Fruit fly (Drosophila melanogaster) whole organism, embryonic: ENCODE data around the gene pnt.
A peak's percentile ranks its signal among the peaks of the same experiment; 100 is the strongest.

Experiments
- Bdp1 ChIP-seq: fragments of 200-800 bp; sonication (Bioruptor generic); optimal IDR thresholded peaks from 3 replicates; lab custom pipeline; 2016; ENCODE audit warnings: missing biosample characterization, missing genetic modification characterization
- CG10321 ChIP-seq: fragments of 200-800 bp; sonication (Bioruptor generic); IDR thresholded peaks from 2 replicates; pipeline ENCODE4 v1.3.6; 2022; ENCODE audit warnings: missing biosample characterization, missing genetic modification characterization
- CG10366 ChIP-seq: fragments of 200-800 bp; sonication (Bioruptor generic); IDR thresholded peaks from 2 replicates; pipeline ENCODE4 v1.3.6; 2022; ENCODE audit warnings: missing biosample characterization, missing genetic modification characterization
- CG10979 ChIP-seq: fragments of 200-800 bp; sonication (Bioruptor generic); optimal IDR thresholded peaks from 2 replicates; lab custom pipeline; 2018; ENCODE audit warnings: missing biosample characterization, mild to moderate bottlenecking, missing genetic modification characterization, moderate library complexity
- CG12299 ChIP-seq: fragments of 200-800 bp; sonication (Bioruptor generic); optimal IDR thresholded peaks from 2 replicates; lab custom pipeline; 2018; ENCODE audit warnings: missing biosample characterization, mild to moderate bottlenecking, missing genetic modification characterization
- CG13775 ChIP-seq: fragments of 200-800 bp; sonication (Bioruptor generic); optimal IDR thresholded peaks from 3 replicates; lab custom pipeline; 2017; ENCODE audit warnings: missing biosample characterization, mild to moderate bottlenecking, missing genetic modification characterization
- CG15479 ChIP-seq: fragments of 200-800 bp; sonication (Bioruptor generic); optimal IDR thresholded peaks from 3 replicates; lab custom pipeline; 2019; ENCODE audit warnings: missing biosample characterization, mild to moderate bottlenecking, missing genetic modification characterization, moderate library complexity
- CG1602 ChIP-seq: fragments of 200-800 bp; sonication (Bioruptor generic); optimal IDR thresholded peaks from 3 replicates; lab custom pipeline; 2016; ENCODE audit warnings: missing biosample characterization, missing genetic modification characterization
- CG16863 ChIP-seq: fragments of 200-800 bp; sonication (Bioruptor generic); optimal IDR thresholded peaks from 3 replicates; lab custom pipeline; 2016; ENCODE audit warnings: missing biosample characterization, missing genetic modification characterization
- CG18011 ChIP-seq: fragments of 200-800 bp; sonication (Bioruptor generic); optimal IDR thresholded peaks from 2 replicates; lab custom pipeline; 2017; ENCODE audit warnings: missing biosample characterization, missing genetic modification characterization, mild to moderate bottlenecking, moderate library complexity, missing genotype
- CG1832 ChIP-seq: fragments of 200-800 bp; sonication (Bioruptor generic); optimal IDR thresholded peaks from 2 replicates; lab custom pipeline; 2017; ENCODE audit warnings: missing biosample characterization, mild to moderate bottlenecking, missing genetic modification characterization, inconsistent platforms
- CG2678 ChIP-seq: fragments of 200-800 bp; sonication (Bioruptor generic); optimal IDR thresholded peaks from 3 replicates; lab custom pipeline; 2019; ENCODE audit warnings: missing biosample characterization, mild to moderate bottlenecking, missing genetic modification characterization, moderate library complexity
- CG31365 ChIP-seq: fragments of 200-800 bp; sonication (Bioruptor generic); optimal IDR thresholded peaks from 2 replicates; lab custom pipeline; 2018; ENCODE audit warnings: missing biosample characterization, mild to moderate bottlenecking, missing genetic modification characterization
- CG33213 ChIP-seq: fragments of 200-800 bp; sonication (Bioruptor generic); optimal IDR thresholded peaks from 3 replicates; lab custom pipeline; 2016; ENCODE audit warnings: missing biosample characterization, missing genetic modification characterization
- CG33557 ChIP-seq: fragments of 200-800 bp; sonication (Bioruptor generic); optimal IDR thresholded peaks from 2 replicates; lab custom pipeline; 2019; ENCODE audit warnings: missing biosample characterization, mild to moderate bottlenecking, missing genetic modification characterization, moderate library complexity
- CG3847 ChIP-seq: fragments of 200-800 bp; sonication (Bioruptor generic); IDR thresholded peaks from 2 replicates; pipeline ENCODE4 v1.3.6; 2022; ENCODE audit warnings: missing biosample characterization, missing genetic modification characterization
- CG6175 ChIP-seq: fragments of 200-800 bp; sonication (Bioruptor generic); IDR thresholded peaks from 3 replicates; pipeline ENCODE4 v1.3.6; 2022; ENCODE audit warnings: missing biosample characterization, missing genetic modification characterization
- CG9437 ChIP-seq: fragments of 200-800 bp; sonication (Bioruptor generic); optimal IDR thresholded peaks from 2 replicates; lab custom pipeline; 2018; ENCODE audit warnings: missing biosample characterization, mild to moderate bottlenecking, missing genetic modification characterization
- Dll ChIP-seq: fragments of 200-800 bp; sonication (Bioruptor generic); IDR thresholded peaks from 4 replicates; pipeline ENCODE4 v1.3.6; 2022; ENCODE audit warnings: missing biosample characterization, missing genetic modification characterization; ENCODE audit not compliant: partially characterized antibody
- Dref ChIP-seq: fragments of 200-800 bp; sonication (Bioruptor generic); IDR thresholded peaks from 2 replicates; pipeline ENCODE4 v1.3.6; 2022; ENCODE audit warnings: missing biosample characterization, missing genetic modification characterization
- GATAe ChIP-seq: fragments of 200-800 bp; sonication (Bioruptor generic); conservative IDR thresholded peaks from 2 replicates; pipeline ENCODE4 v1.3.6; 2022; ENCODE audit warnings: missing biosample characterization, missing genetic modification characterization
- Hr51 ChIP-seq, 2 experiments: fragments of 200-800 bp; sonication (Bioruptor generic); optimal IDR thresholded peaks; 2 replicates in 1 of 2; 3 replicates in 1 of 2; lab custom pipeline; 2016 to 2018; ENCODE audit warnings: missing biosample characterization in 2 of 2, missing genetic modification characterization in 2 of 2, mild to moderate bottlenecking in 1 of 2, moderate library complexity in 1 of 2
- Jarid2 ChIP-seq: fragments of 200-800 bp; sonication (Bioruptor generic); optimal IDR thresholded peaks from 3 replicates; lab custom pipeline; 2017; ENCODE audit warnings: mild to moderate bottlenecking, missing biosample characterization, missing genetic modification reagents, missing genetic modification characterization
- MESR4 ChIP-seq: fragments of 200-800 bp; sonication (Bioruptor generic); optimal IDR thresholded peaks from 2 replicates; lab custom pipeline; 2018; ENCODE audit warnings: missing biosample characterization, mild to moderate bottlenecking, missing genetic modification characterization, moderate library complexity
- Med ChIP-seq: fragments of 200-800 bp; sonication (Bioruptor generic); peaks from one replicate; lab custom pipeline; 2016; ENCODE audit warnings: missing biosample characterization, missing genetic modification characterization, mild to moderate bottlenecking, inconsistent platforms, moderate library complexity
- Mes4 ChIP-seq: fragments of 200-800 bp; sonication (Bioruptor generic); optimal IDR thresholded peaks from 2 replicates; lab custom pipeline; 2016; ENCODE audit warnings: missing biosample characterization, missing genetic modification characterization
- Oli ChIP-seq: fragments of 200-800 bp; sonication (Bioruptor generic); optimal IDR thresholded peaks from 2 replicates; lab custom pipeline; 2018; ENCODE audit warnings: missing biosample characterization, mild to moderate bottlenecking, missing genetic modification characterization, moderate library complexity
- ac ChIP-seq: fragments of 200-800 bp; sonication (Bioruptor generic); optimal IDR thresholded peaks from 3 replicates; lab custom pipeline; 2017; ENCODE audit warnings: missing biosample characterization, mild to moderate bottlenecking, missing genetic modification characterization
- aop ChIP-seq: fragments of 200-800 bp; sonication (Bioruptor generic); IDR thresholded peaks from 2 replicates; pipeline ENCODE4 v1.3.6; 2022; ENCODE audit warnings: missing biosample characterization, missing genetic modification characterization
- bcd ChIP-seq: fragments of 200-800 bp; sonication (Bioruptor generic); optimal IDR thresholded peaks from 2 replicates; lab custom pipeline; 2017; ENCODE audit warnings: missing biosample characterization, mild to moderate bottlenecking, missing genetic modification characterization
- bigmax ChIP-seq: fragments of 200-800 bp; sonication (Bioruptor generic); optimal IDR thresholded peaks from 2 replicates; lab custom pipeline; 2018; ENCODE audit warnings: missing biosample characterization, mild to moderate bottlenecking, missing genetic modification characterization
- corto ChIP-seq: fragments of 200-800 bp; sonication (Bioruptor generic); optimal IDR thresholded peaks from 2 replicates; lab custom pipeline; 2016; ENCODE audit warnings: missing biosample characterization, mild to moderate bottlenecking, missing genetic modification characterization, moderate library complexity
- dimm ChIP-seq: fragments of 200-800 bp; sonication (Bioruptor generic); IDR thresholded peaks from 2 replicates; pipeline ENCODE4 v1.3.6; 2022; ENCODE audit warnings: missing biosample characterization, missing genetic modification characterization
- dm ChIP-seq: fragments of 200-800 bp; sonication (Bioruptor generic); optimal IDR thresholded peaks from 3 replicates; lab custom pipeline; 2016; ENCODE audit warnings: missing biosample characterization, missing genetic modification characterization
- eve ChIP-seq, 2 experiments: fragments of >200 bp; optimal IDR thresholded peaks; 2 replicates each; lab custom pipeline; 2017; ENCODE audit warnings: missing biosample characterization in 2 of 2, missing genetic modification characterization in 2 of 2
- fd102C ChIP-seq: fragments of 200-800 bp; sonication (Bioruptor generic); optimal IDR thresholded peaks from 2 replicates; lab custom pipeline; 2018; ENCODE audit warnings: missing biosample characterization, mild to moderate bottlenecking, missing genetic modification characterization, moderate library complexity
- fd3F ChIP-seq: fragments of 200-800 bp; sonication (Bioruptor generic); optimal IDR thresholded peaks from 2 replicates; lab custom pipeline; 2018; ENCODE audit warnings: missing biosample characterization, mild to moderate bottlenecking, missing genetic modification characterization, moderate library complexity
- gcm ChIP-seq: fragments of 200-800 bp; sonication (Bioruptor generic); optimal IDR thresholded peaks from 2 replicates; lab custom pipeline; 2019; ENCODE audit warnings: missing biosample characterization, mild to moderate bottlenecking, missing genetic modification characterization, moderate library complexity
- gt ChIP-seq: fragments of 200-800 bp; sonication (Bioruptor generic); IDR thresholded peaks from 2 replicates; pipeline ENCODE4 v1.3.6; 2022; ENCODE audit warnings: missing biosample characterization, missing genetic modification characterization
- h ChIP-seq: fragments of >200 bp; optimal IDR thresholded peaks from 2 replicates; lab custom pipeline; 2017
- jing ChIP-seq: fragments of 200-800 bp; sonication (Bioruptor generic); optimal IDR thresholded peaks from 2 replicates; lab custom pipeline; 2018; ENCODE audit warnings: missing biosample characterization, mild to moderate bottlenecking, missing genetic modification characterization
- jumu ChIP-seq: fragments of 200-800 bp; sonication (Bioruptor generic); optimal IDR thresholded peaks from 3 replicates; lab custom pipeline; 2016; ENCODE audit warnings: missing biosample characterization, missing genetic modification characterization
- onecut ChIP-seq: fragments of 200-800 bp; sonication (Bioruptor generic); IDR thresholded peaks from 2 replicates; pipeline ENCODE4 v1.3.6; 2022; ENCODE audit warnings: missing biosample characterization, missing genetic modification characterization
- pita ChIP-seq: fragments of 200-800 bp; sonication (Bioruptor generic); optimal IDR thresholded peaks from 2 replicates; lab custom pipeline; 2017; ENCODE audit warnings: missing biosample characterization, mild to moderate bottlenecking, missing genetic modification characterization
- rib ChIP-seq: fragments of 200-800 bp; sonication (Bioruptor generic); IDR thresholded peaks from 2 replicates; pipeline ENCODE4 v1.3.6; 2022; ENCODE audit warnings: missing biosample characterization, missing genetic modification characterization
- ro ChIP-seq: fragments of 200-800 bp; sonication (Bioruptor generic); IDR thresholded peaks from 2 replicates; pipeline ENCODE4 v1.3.6; 2022; ENCODE audit warnings: missing biosample characterization, missing genetic modification characterization
- schlank ChIP-seq: fragments of 200-800 bp; sonication (Bioruptor generic); optimal IDR thresholded peaks from 2 replicates; lab custom pipeline; 2018; ENCODE audit warnings: missing biosample characterization, mild to moderate bottlenecking, missing genetic modification characterization
- sens-2 ChIP-seq: fragments of 200-800 bp; sonication (Bioruptor generic); IDR thresholded peaks from 2 replicates; pipeline ENCODE4 v1.3.6; 2022; ENCODE audit warnings: missing biosample characterization, missing genetic modification characterization
- sim ChIP-seq: fragments of 200-800 bp; sonication (Bioruptor generic); IDR thresholded peaks from 2 replicates; pipeline ENCODE4 v1.3.6; 2022; ENCODE audit warnings: missing biosample characterization, missing genetic modification characterization
- vnd ChIP-seq: fragments of 200-800 bp; sonication (Bioruptor generic); IDR thresholded peaks from 3 replicates; pipeline ENCODE4 v1.3.6; 2022; ENCODE audit warnings: missing biosample characterization, missing genetic modification characterization; ENCODE audit not compliant: partially characterized antibody
- yki ChIP-seq: fragments of >200 bp; optimal IDR thresholded peaks from 3 replicates; lab custom pipeline; 2018
- zen ChIP-seq: fragments of 200-800 bp; sonication (Bioruptor generic); optimal IDR thresholded peaks from 3 replicates; lab custom pipeline; 2018; ENCODE audit warnings: missing biosample characterization, mild to moderate bottlenecking, missing genetic modification characterization, moderate library complexity

pnt gene

dm6 chr3R:23331865-23332367 is 14.1 kb downstream of the pnt start (continued):
- no peak for TF ChIP-seq sens-2 (GFP tag; lab: Robert Waterston, UW)
- no peak for TF ChIP-seq schlank (tag; lab: Kevin White, UChicago)
- no peak for TF ChIP-seq Dref (GFP tag; lab: Robert Waterston, UW)
- TF ChIP-seq GATAe (GFP tag; lab: Robert Waterston, UW), result peak; percentile 88
- no peak for TF ChIP-seq ac (GFP tag; lab: Kevin White, UChicago)
- no peak for TF ChIP-seq CG31365 (tag; lab: Kevin White, UChicago)
- no peak for TF ChIP-seq CG10321 (GFP tag; lab: Robert Waterston, UW)
- no peak for TF ChIP-seq CG12299 (tag; lab: Kevin White, UChicago)
- TF ChIP-seq bcd, result no peak
- 0 out of 3 replicates have a peak, but pooled peaks have one; percentile 45 for TF ChIP-seq vnd (GFP tag; lab: Robert Waterston, UW)
- no peak for TF ChIP-seq Bdp1
- TF ChIP-seq onecut (GFP tag; lab: Robert Waterston, UW), result no peak
- no peak for TF ChIP-seq CG33557 (GFP tag; lab: Kevin White, UChicago)
- no peak for TF ChIP-seq jumu
- TF ChIP-seq dm (GFP tag; lab: Kevin White, UChicago), result no peak
- no peak for TF ChIP-seq fd3F
- peak; percentile 29 for TF ChIP-seq CG2678 (tag; lab: Kevin White, UChicago)
- TF ChIP-seq CG9437 (GFP tag; lab: Kevin White, UChicago), result no peak
- no peak for TF ChIP-seq CG10366 (GFP tag; lab: Robert Waterston, UW)
- TF ChIP-seq CG33213, result no peak
- TF ChIP-seq MESR4 (GFP tag; lab: Kevin White, UChicago), result no peak
- no peak for TF ChIP-seq ro (GFP tag; lab: Robert Waterston, UW)
- no peak for TF ChIP-seq CG15479 (GFP tag; lab: Kevin White, UChicago)
- no peak for TF ChIP-seq CG6175 (GFP tag; lab: Robert Waterston, UW)
- no peak for TF ChIP-seq CG10979 (tag; lab: Kevin White, UChicago)
- TF ChIP-seq dimm, result no peak
- TF ChIP-seq CG3847 (GFP tag; lab: Robert Waterston, UW), result no peak
- TF ChIP-seq sim (GFP tag; lab: Robert Waterston, UW), result no peak
- no peak for TF ChIP-seq CG1602 (GFP tag; lab: Kevin White, UChicago)
- no peak for TF ChIP-seq Mes4 (GFP tag; lab: Kevin White, UChicago)
- TF ChIP-seq Jarid2 (GFP tag; lab: Kevin White, UChicago), result no peak
- no peak for TF ChIP-seq aop (GFP tag; lab: Robert Waterston, UW)
- no peak for TF ChIP-seq CG1832 (GFP tag; lab: Kevin White, UChicago)
- TF ChIP-seq CG16863 (GFP tag; lab: Kevin White, UChicago), result no peak
- no peak for TF ChIP-seq bigmax (GFP tag; lab: Kevin White, UChicago)
- no peak for TF ChIP-seq gt
- TF ChIP-seq Med (GFP tag; lab: Kevin White, UChicago), result peak; percentile 84
- TF ChIP-seq fd102C (GFP tag; lab: Kevin White, UChicago), result no peak
- TF ChIP-seq Hr51 (GFP tag; optimal IDR thresholded peaks at IDR 0.05; lab: Kevin White, UChicago), result no peak
- TF ChIP-seq h (lab: Kevin White, UChicago), result no peak
- no peak for TF ChIP-seq gcm
- no peak for TF ChIP-seq pita
- TF ChIP-seq CG13775 (GFP tag; lab: Kevin White, UChicago), result no peak
- TF ChIP-seq zen, result no peak
- no peak for TF ChIP-seq CG18011 (GFP tag; lab: Kevin White, UChicago)
- no peak for TF ChIP-seq corto (GFP tag; lab: Kevin White, UChicago)
- TF ChIP-seq Dll (GFP tag; lab: Robert Waterston, UW), result no peak
- TF ChIP-seq rib, result peak; percentile 53; the same call in 1 of the 2 replicates
- TF ChIP-seq Oli (tag; lab: Kevin White, UChicago), result no peak
- no peak for TF ChIP-seq jing
- no peak for TF ChIP-seq yki (lab: Kevin White, UChicago)
- TF ChIP-seq eve (GFP tag; optimal IDR thresholded peaks at IDR 0.05; lab: Kevin White, UChicago), result no peak
